Fruit fly (Drosophila melanogaster) S2 (cell line): ENCODE results near the gene Pxd.

Experiments
- CG8478 ChIP-seq: fragments of >200 bp; optimal IDR thresholded peaks from 2 replicates; lab custom pipeline; 2018
- CTCF ChIP-seq, 2 experiments: fragments of >200 bp; optimal IDR thresholded peaks; 2 replicates each; lab custom pipeline; 2018

DNA sequence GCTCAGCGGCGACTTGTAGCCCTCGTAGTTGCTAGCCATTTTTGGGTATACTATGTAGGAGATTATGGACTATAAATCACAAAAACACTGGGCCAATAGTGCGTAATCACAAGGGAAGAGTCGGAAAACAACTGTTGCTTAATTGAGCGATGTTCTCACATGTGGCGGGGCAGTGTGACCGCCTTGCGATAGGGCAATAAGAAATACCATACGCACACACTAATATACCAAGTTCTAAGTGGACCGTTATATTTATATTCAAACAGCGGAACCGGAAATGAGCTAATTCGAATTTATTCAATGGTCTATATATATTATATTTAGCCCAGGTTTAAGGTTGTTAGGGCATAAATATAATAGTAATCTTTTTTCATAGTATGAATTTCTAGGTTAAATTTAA is 6.6 kb downstream of the Pxd start, which contains the start of gene Adsl:
- TF ChIP-seq CG8478, result no peak
- TF ChIP-seq CTCF (optimal IDR thresholded peaks at IDR 0.05; lab: Kevin White, UChicago), result no peak
